Fruit fly (Drosophila melanogaster) Kc167 (cell line): ENCODE measurements around the gene CG9391.

Source experiments
- Myc ChIP-seq: fragments of >200 bp; optimal IDR thresholded peaks from 2 replicates; lab custom pipeline; 2017; ENCODE audit warnings: missing external identifiers
- h ChIP-seq: fragments of >200 bp; optimal IDR thresholded peaks from 3 replicates; lab custom pipeline; 2018; ENCODE audit warnings: missing external identifiers
- insv ChIP-seq: fragments of >200 bp; optimal IDR thresholded peaks from 3 replicates; lab custom pipeline; 2018; ENCODE audit warnings: missing external identifiers
- psq ChIP-seq: fragments of >200 bp; optimal IDR thresholded peaks from 2 replicates; lab custom pipeline; 2017; ENCODE audit warnings: missing external identifiers

- TF ChIP-seq psq (lab: Kevin White, UChicago) (no peak), Myc (no peak), insv (lab: Kevin White, UChicago) (no peak), h (lab: Kevin White, UChicago) (no peak)
Measured at dm6 chr3L:21219160-21219559, 49.0 kb downstream of the CG9391 start.
